Fruit fly (Drosophila melanogaster): ENCODE results near the gene CG4073.

DNA sequence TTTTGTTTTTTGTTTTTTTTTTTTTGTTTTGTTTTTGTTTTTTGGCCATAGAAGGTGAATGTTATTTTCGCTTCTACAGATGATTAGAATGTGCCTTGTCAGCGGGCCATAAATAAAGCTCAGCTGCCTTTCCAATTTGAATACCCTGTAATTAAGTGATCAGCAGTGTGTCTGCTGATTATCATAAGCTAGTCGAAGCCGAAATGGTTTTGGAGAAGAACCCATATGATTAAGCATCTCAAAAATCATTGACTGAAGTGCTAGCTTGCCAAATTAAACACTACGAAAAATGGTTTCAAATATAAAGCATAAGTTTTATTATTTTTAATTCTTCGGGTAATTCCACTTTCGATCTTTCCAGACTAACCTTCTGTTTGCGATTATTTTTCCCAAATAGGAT, 31.4 kb upstream of the CG4073 start:
- TF ChIP-seq otp (GFP tag; IDR thresholded peaks at IDR 0.05) (no peak), h (optimal IDR thresholded peaks at IDR 0.05) (no peak), dmrt11E (tag; optimal IDR thresholded peaks at IDR 0.05) (no peak), Nf-YC (tag; optimal IDR thresholded peaks at IDR 0.05) (no peak), Mrtf (GFP tag; IDR thresholded peaks at IDR 0.05) (no peak)
